Fruit fly (Drosophila melanogaster): Measurements from ENCODE around the gene CG44437.

The CG44437 gene

dm6 chrX:13226478-13226877 lies 24.4 kb upstream of the CG44437 start (continued):
- no peak for TF ChIP-seq CG31627 (GFP tag; optimal IDR thresholded peaks at IDR 0.05)
- no peak for TF ChIP-seq Hr39 (GFP tag; optimal IDR thresholded peaks at IDR 0.05)
- TF ChIP-seq esn (GFP tag; optimal IDR thresholded peaks at IDR 0.05) = peak; percentile 32
- peak; percentile 58 for TF ChIP-seq net (GFP tag; optimal IDR thresholded peaks at IDR 0.05)
- peak; percentile 44 for TF ChIP-seq spab (GFP tag; optimal IDR thresholded peaks at IDR 0.05)
- no peak for TF ChIP-seq vri (GFP tag; optimal IDR thresholded peaks at IDR 0.05)
- TF ChIP-seq Sox14 (GFP tag; optimal IDR thresholded peaks at IDR 0.05) = peak; percentile 27
- peak; percentile 35 for TF ChIP-seq CG11762 (GFP tag; optimal IDR thresholded peaks at IDR 0.05; ENCODE audit: insufficient read depth)

DNA sequence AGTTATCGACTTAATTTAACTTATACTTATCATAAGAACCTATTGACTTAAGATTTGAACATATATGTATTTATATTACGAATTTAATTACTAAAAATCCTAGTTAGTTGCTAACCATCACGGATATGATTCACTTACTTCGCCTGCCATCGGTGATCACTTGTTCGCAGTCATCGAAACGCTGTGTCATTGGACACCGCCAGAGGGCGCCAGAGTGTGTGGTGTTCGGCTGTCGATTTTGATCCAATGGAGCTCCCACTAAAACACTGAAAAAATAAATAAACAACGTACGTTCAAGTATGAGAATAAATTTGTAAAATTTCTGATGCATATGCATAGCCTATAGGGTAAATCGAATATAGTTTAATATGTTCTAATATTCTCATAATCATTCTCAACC lies 22.8 kb upstream of the CG44437 start:
- no peak for TF ChIP-seq dsx (GFP tag; optimal IDR thresholded peaks at IDR 0.05; ENCODE audit: poor library complexity, severe bottlenecking)
- no peak for TF ChIP-seq CG6808 (GFP tag; optimal IDR thresholded peaks at IDR 0.05)
- TF ChIP-seq dac (GFP tag; optimal IDR thresholded peaks at IDR 0.05) = no peak
- no peak for TF ChIP-seq CG8119 (GFP tag; IDR thresholded peaks at IDR 0.05)

- TF ChIP-seq eg (GFP tag; IDR thresholded peaks at IDR 0.05) (peak; percentile 65), svp (GFP tag) (no peak), Lpt (GFP tag; optimal IDR thresholded peaks at IDR 0.05) (peak; percentile 4), CG6276 (GFP tag; optimal IDR thresholded peaks at IDR 0.05) (peak; percentile 13), Eip78C (GFP tag) (peak; percentile 78), Eip75B (GFP tag; optimal IDR thresholded peaks at IDR 0.05) (no peak), CG6163 (GFP tag; IDR thresholded peaks at IDR 0.05) (0 out of 3 replicates have a peak, but pooled peaks have one; percentile 12), fkh (GFP tag; optimal IDR thresholded peaks at IDR 0.05) (no peak), CG15336 (GFP tag; IDR thresholded peaks at IDR 0.05) (peak; percentile 39; the same call in 1 of the 2 replicates), dac (GFP tag; optimal IDR thresholded peaks at IDR 0.05) (no peak)
These were observed 19.8 kb upstream of the CG44437 start for dm6 chrX:13221835-13222234.

- TF ChIP-seq esn (GFP tag; optimal IDR thresholded peaks at IDR 0.05) = peak; percentile 58
- TF ChIP-seq vri (GFP tag; optimal IDR thresholded peaks at IDR 0.05) = no peak
- no peak for TF ChIP-seq CG6276 (GFP tag; optimal IDR thresholded peaks at IDR 0.05)
- peak; percentile 55 for TF ChIP-seq CG31627 (GFP tag; optimal IDR thresholded peaks at IDR 0.05)
- TF ChIP-seq dsx (GFP tag; optimal IDR thresholded peaks at IDR 0.05; ENCODE audit: poor library complexity, severe bottlenecking) = no peak
- TF ChIP-seq Eip75B (GFP tag; optimal IDR thresholded peaks at IDR 0.05) = peak; percentile 20
- peak; percentile 47 for TF ChIP-seq Smox (GFP tag; optimal IDR thresholded peaks at IDR 0.05)
- peak; percentile 61 for TF ChIP-seq cyc (GFP tag; optimal IDR thresholded peaks at IDR 0.05)
- peak; percentile 64 for TF ChIP-seq OdsH (GFP tag; optimal IDR thresholded peaks at IDR 0.05)
- TF ChIP-seq CG3919 (GFP tag; optimal IDR thresholded peaks at IDR 0.05) = peak; percentile 45
- no peak for TF ChIP-seq fkh (GFP tag; optimal IDR thresholded peaks at IDR 0.05)
- TF ChIP-seq CG9139 (GFP tag; optimal IDR thresholded peaks at IDR 0.05) = no peak
- TF ChIP-seq CG1621 (tag; optimal IDR thresholded peaks at IDR 0.05) = no peak
- TF ChIP-seq Lpt (GFP tag; optimal IDR thresholded peaks at IDR 0.05) = no peak
- no peak for TF ChIP-seq Ets96B (tag; optimal IDR thresholded peaks at IDR 0.05)
- TF ChIP-seq Hr38 (GFP tag; optimal IDR thresholded peaks at IDR 0.05) = no peak
- TF ChIP-seq Ets21C (GFP tag; optimal IDR thresholded peaks at IDR 0.05) = peak; percentile 32
- TF ChIP-seq Sox14 (GFP tag; optimal IDR thresholded peaks at IDR 0.05) = peak; percentile 17
- no peak for TF ChIP-seq CG11294 (GFP tag; IDR thresholded peaks at IDR 0.05)
- no peak for TF ChIP-seq dac (GFP tag; optimal IDR thresholded peaks at IDR 0.05)
- TF ChIP-seq CG6808 (GFP tag; optimal IDR thresholded peaks at IDR 0.05) = no peak
- TF ChIP-seq ss (GFP tag; optimal IDR thresholded peaks at IDR 0.05) = no peak
- TF ChIP-seq Eip93F (GFP tag; optimal IDR thresholded peaks at IDR 0.05) = no peak
- TF ChIP-seq CG8119 (GFP tag; IDR thresholded peaks at IDR 0.05) = peak; percentile 46; the same call in 1 of the 3 replicates
- peak; percentile 0 for TF ChIP-seq Sox15 (GFP tag; optimal IDR thresholded peaks at IDR 0.05)
- peak; percentile 6 for TF ChIP-seq Hr4 (GFP tag; optimal IDR thresholded peaks at IDR 0.05)
- peak; percentile 46 for TF ChIP-seq Sox102F (GFP tag; optimal IDR thresholded peaks at IDR 0.05)
- TF ChIP-seq CG34406 (GFP tag; optimal IDR thresholded peaks at IDR 0.05) = peak; percentile 3
- peak; percentile 73 for TF ChIP-seq Eip78C (GFP tag)
- TF ChIP-seq spab (GFP tag; optimal IDR thresholded peaks at IDR 0.05) = no peak
- TF ChIP-seq Gug (GFP tag; IDR thresholded peaks at IDR 0.05) = 0 out of 2 replicates have a peak, but pooled peaks have one; percentile 29
- TF ChIP-seq net (GFP tag; optimal IDR thresholded peaks at IDR 0.05) = no peak
- peak; percentile 52 for TF ChIP-seq lz (GFP tag; optimal IDR thresholded peaks at IDR 0.05)
- no peak for TF ChIP-seq CG10669 (GFP tag; optimal IDR thresholded peaks at IDR 0.05)
- no peak for TF ChIP-seq CG10631 (GFP tag; optimal IDR thresholded peaks at IDR 0.05)
- peak; percentile 64 for TF ChIP-seq Blimp-1 (GFP tag; optimal IDR thresholded peaks at IDR 0.05)
- TF ChIP-seq fd85E (GFP tag; optimal IDR thresholded peaks at IDR 0.05) = no peak
- TF ChIP-seq CG32006 (GFP tag; optimal IDR thresholded peaks at IDR 0.05) = peak; percentile 47
These were observed 19.2 kb upstream of the CG44437 start for dm6 chrX:13221311-13221710.

Measured in whole organism, prepupa.